Worm (Caenorhabditis elegans): ENCODE data around the gene K11G12.6.

- TF ChIP-seq dao-5 (tag; optimal IDR thresholded peaks at IDR 0.05) (no peak), W03F9.2 (tag; optimal IDR thresholded peaks at IDR 0.05) (no peak)
Measured at ce11 chrX:6693331-6693730, 36.1 kb downstream of the K11G12.6 start, which contains the start of gene F38B6.3.
